Fruit fly (Drosophila melanogaster) whole organism, embryonic: Measurements from ENCODE around the gene Hsdl2.

ENCODE experiments used
- CG10267 ChIP-seq: fragments of 200-800 bp; sonication (Bioruptor generic); optimal IDR thresholded peaks from 2 replicates; lab custom pipeline; 2018; ENCODE audit warnings: missing biosample characterization, mild to moderate bottlenecking, missing genetic modification characterization, moderate library complexity
- CG1647 ChIP-seq: fragments of 200-800 bp; sonication (Bioruptor generic); optimal IDR thresholded peaks from 3 replicates; lab custom pipeline; 2016; ENCODE audit warnings: missing biosample characterization, missing genetic modification characterization
- CoRest ChIP-seq: fragments of 200-800 bp; sonication (Bioruptor generic); optimal IDR thresholded peaks from 3 replicates; lab custom pipeline; 2018; ENCODE audit warnings: missing biosample characterization, mild to moderate bottlenecking, missing genetic modification characterization, moderate library complexity
- Dfd ChIP-seq, 2 experiments: fragments of >200 bp; optimal IDR thresholded peaks; 2 replicates each; lab custom pipeline; 2017; ENCODE audit warnings: missing biosample characterization in 2 of 2, missing genetic modification characterization in 2 of 2
- Dip2 ChIP-seq: fragments of 200-800 bp; sonication (Bioruptor generic); IDR thresholded peaks from 2 replicates; pipeline ENCODE4 v1.3.6; 2022; ENCODE audit warnings: missing biosample characterization, missing genetic modification characterization
- Lhr ChIP-seq: fragments of 200-800 bp; sonication (Bioruptor generic); optimal IDR thresholded peaks from 3 replicates; lab custom pipeline; 2017; ENCODE audit warnings: mild to moderate bottlenecking, missing biosample characterization, missing genetic modification reagents, missing genetic modification characterization
- Usf ChIP-seq: fragments of 200-800 bp; sonication (Bioruptor generic); optimal IDR thresholded peaks from 2 replicates; lab custom pipeline; 2017; ENCODE audit warnings: missing genotype, missing biosample characterization, missing genetic modification characterization
- br ChIP-seq: fragments of >200 bp; optimal IDR thresholded peaks from 2 replicates; lab custom pipeline; 2017
- ranshi ChIP-seq: fragments of 200-800 bp; sonication (Bioruptor generic); IDR thresholded peaks from 2 replicates; pipeline ENCODE4 v1.3.6; 2022; ENCODE audit warnings: missing biosample characterization, missing genetic modification characterization

- no peak for TF ChIP-seq Usf (GFP tag; lab: Kevin White, UChicago)
- TF ChIP-seq Dip2: no peak
- TF ChIP-seq CG1647: no peak
- TF ChIP-seq CoRest: no peak
- no peak for TF ChIP-seq Lhr (GFP tag; lab: Kevin White, UChicago)
- TF ChIP-seq ranshi (GFP tag; lab: Robert Waterston, UW): no peak
- TF ChIP-seq CG10267 (tag; lab: Kevin White, UChicago): no peak
- TF ChIP-seq br (lab: Kevin White, UChicago): no peak
- no peak for TF ChIP-seq Dfd (GFP tag; optimal IDR thresholded peaks at IDR 0.05; lab: Kevin White, UChicago)
Measured at dm6 chr3R:27679019-27679418, 1.7 kb downstream of the Hsdl2 start, which contains the start of gene CG12883.
